Worm (Caenorhabditis elegans): ENCODE data around the gene znf-782.

ce11 chrIV:1064289-1064848 is 3.0 kb downstream of the znf-782 start:
- no peak for TF ChIP-seq lir-3 (tag; optimal IDR thresholded peaks at IDR 0.05; ENCODE audit: poor library complexity)
- no peak for TF ChIP-seq ceh-8 (GFP tag; optimal IDR thresholded peaks at IDR 0.05)
- TF ChIP-seq nhr-71 (tag; optimal IDR thresholded peaks at IDR 0.05) = no peak
- TF ChIP-seq unc-30 (tag; optimal IDR thresholded peaks at IDR 0.05) = no peak
- no peak for TF ChIP-seq mab-9 (GFP tag; IDR thresholded peaks at IDR 0.05)
- no peak for TF ChIP-seq ztf-4 (tag; optimal IDR thresholded peaks at IDR 0.05)
- TF ChIP-seq nhr-12 (tag; optimal IDR thresholded peaks at IDR 0.05) = no peak
- no peak for TF ChIP-seq nhr-11 (tag; optimal IDR thresholded peaks at IDR 0.05)
- no peak for TF ChIP-seq mdl-1 (tag; optimal IDR thresholded peaks at IDR 0.05)
- TF ChIP-seq egl-27 (tag; optimal IDR thresholded peaks at IDR 0.05) = no peak
- no peak for TF ChIP-seq elt-3 (tag; optimal IDR thresholded peaks at IDR 0.05)
- TF ChIP-seq nhr-237 (tag; optimal IDR thresholded peaks at IDR 0.05) = no peak
- TF ChIP-seq skn-1 (tag; optimal IDR thresholded peaks at IDR 0.05) = no peak
- no peak for TF ChIP-seq ama-1 (optimal IDR thresholded peaks at IDR 0.05)

All from whole organism, L1 larva.